Fruit fly (Drosophila melanogaster) whole organism, embryonic: ENCODE measurements around the gene Pex3.
A peak's percentile ranks its signal among the peaks of the same experiment; 100 is the strongest.

Experiments
- Adf1 ChIP-seq: fragments of 200-800 bp; sonication (Bioruptor generic); IDR thresholded peaks from 2 replicates; pipeline ENCODE4 v1.3.6; 2022; ENCODE audit warnings: missing biosample characterization, missing genetic modification characterization
- Blimp-1 ChIP-seq: fragments of 200-800 bp; sonication (Bioruptor generic); optimal IDR thresholded peaks from 3 replicates; lab custom pipeline; 2018; ENCODE audit warnings: missing biosample characterization, missing genetic modification characterization, mild to moderate bottlenecking, moderate library complexity, missing genetic modification reagents
- CG10147 ChIP-seq: fragments of 200-800 bp; sonication (Bioruptor generic); optimal IDR thresholded peaks from 2 replicates; lab custom pipeline; 2019; ENCODE audit warnings: missing biosample characterization, mild to moderate bottlenecking, missing genetic modification characterization, moderate library complexity
- CG11456 ChIP-seq: fragments of 200-800 bp; sonication (Bioruptor generic); IDR thresholded peaks from 3 replicates; pipeline ENCODE4 v1.3.6; 2022; ENCODE audit warnings: missing biosample characterization, missing genetic modification characterization
- CG12391 ChIP-seq: fragments of 200-800 bp; sonication (Bioruptor generic); optimal IDR thresholded peaks from 3 replicates; lab custom pipeline; 2018; ENCODE audit warnings: missing biosample characterization, mild to moderate bottlenecking, missing genetic modification characterization, moderate library complexity
- CG13894 ChIP-seq: fragments of 200-800 bp; sonication (Bioruptor generic); optimal IDR thresholded peaks from 3 replicates; lab custom pipeline; 2018; ENCODE audit warnings: missing biosample characterization, mild to moderate bottlenecking, missing genetic modification characterization, moderate library complexity
- CG14050 ChIP-seq: fragments of 200-800 bp; sonication (Bioruptor generic); IDR thresholded peaks from 3 replicates; pipeline ENCODE4 v1.3.6; 2022; ENCODE audit warnings: missing biosample characterization, missing genetic modification characterization
- CG14710 ChIP-seq: fragments of 200-800 bp; sonication (Bioruptor generic); optimal IDR thresholded peaks from 3 replicates; lab custom pipeline; 2019; ENCODE audit warnings: missing biosample characterization, mild to moderate bottlenecking, missing genetic modification characterization, moderate library complexity
- CG1603 ChIP-seq: fragments of 200-800 bp; sonication (Bioruptor generic); optimal IDR thresholded peaks from 2 replicates; lab custom pipeline; 2019; ENCODE audit warnings: missing biosample characterization, mild to moderate bottlenecking, missing genetic modification characterization, moderate library complexity
- CG16815 ChIP-seq: fragments of 200-800 bp; sonication (Bioruptor generic); optimal IDR thresholded peaks from 3 replicates; lab custom pipeline; 2017; ENCODE audit warnings: missing biosample characterization, mild to moderate bottlenecking, missing genetic modification characterization
- CG18011 ChIP-seq: fragments of 200-800 bp; sonication (Bioruptor generic); optimal IDR thresholded peaks from 2 replicates; lab custom pipeline; 2017; ENCODE audit warnings: missing biosample characterization, missing genetic modification characterization, mild to moderate bottlenecking, moderate library complexity, missing genotype
- CG2199 ChIP-seq: fragments of 200-800 bp; sonication (Bioruptor generic); IDR thresholded peaks from 3 replicates; pipeline ENCODE4 v1.3.6; 2022; ENCODE audit warnings: missing biosample characterization, missing genetic modification characterization
- CG30403 ChIP-seq: fragments of 200-800 bp; sonication (Bioruptor generic); optimal IDR thresholded peaks from 3 replicates; lab custom pipeline; 2016; ENCODE audit warnings: missing biosample characterization, missing genetic modification characterization
- CG32772 ChIP-seq: fragments of 200-800 bp; sonication (Bioruptor generic); IDR thresholded peaks from 2 replicates; pipeline ENCODE4 v1.3.6; 2022; ENCODE audit warnings: missing biosample characterization, missing genetic modification characterization
- CG6813 ChIP-seq: fragments of 200-800 bp; sonication (Bioruptor generic); optimal IDR thresholded peaks from 2 replicates; lab custom pipeline; 2017; ENCODE audit warnings: missing biosample characterization, missing genetic modification characterization, mild to moderate bottlenecking, moderate library complexity, missing genetic modification reagents
- CG6854 ChIP-seq: fragments of 200-800 bp; sonication (Bioruptor generic); optimal IDR thresholded peaks from 3 replicates; lab custom pipeline; 2017; ENCODE audit warnings: missing biosample characterization, mild to moderate bottlenecking, missing genetic modification characterization
- CG8359 ChIP-seq: fragments of 200-800 bp; sonication (Bioruptor generic); optimal IDR thresholded peaks from 2 replicates; lab custom pipeline; 2017; ENCODE audit warnings: missing biosample characterization, mild to moderate bottlenecking, missing genetic modification characterization, borderline replicate concordance
- CG8765 ChIP-seq: fragments of 200-800 bp; sonication (Bioruptor generic); IDR thresholded peaks from 2 replicates; pipeline ENCODE4 v1.3.6; 2022; ENCODE audit warnings: missing biosample characterization, missing genetic modification characterization
- CG8924 ChIP-seq: fragments of 200-800 bp; optimal IDR thresholded peaks from 3 replicates; lab custom pipeline; 2019; ENCODE audit warnings: missing biosample characterization, mild to moderate bottlenecking, missing genetic modification characterization, moderate library complexity
- CG9876 ChIP-seq: fragments of 200-800 bp; sonication (Bioruptor generic); optimal IDR thresholded peaks from 2 replicates; lab custom pipeline; 2016; ENCODE audit warnings: missing biosample characterization, missing genetic modification characterization
- CkIIα-i1 ChIP-seq: fragments of 200-800 bp; sonication (Bioruptor generic); IDR thresholded peaks from 2 replicates; pipeline ENCODE4 v1.3.6; 2022; ENCODE audit warnings: missing biosample characterization, missing genetic modification characterization
- HLH3B ChIP-seq: fragments of 200-800 bp; sonication (Bioruptor generic); IDR thresholded peaks from 2 replicates; pipeline ENCODE4 v1.3.6; 2022; ENCODE audit warnings: missing biosample characterization, missing genetic modification characterization
- Mad ChIP-seq: fragments of 200-800 bp; sonication (Bioruptor generic); optimal IDR thresholded peaks from 2 replicates; lab custom pipeline; 2016; ENCODE audit warnings: missing biosample characterization, missing genetic modification characterization
- Max ChIP-seq: fragments of 200-800 bp; sonication (Bioruptor generic); optimal IDR thresholded peaks from 2 replicates; lab custom pipeline; 2016; ENCODE audit warnings: missing biosample characterization, mild to moderate bottlenecking, missing genetic modification characterization
- NFAT ChIP-seq: fragments of 200-800 bp; sonication (Bioruptor generic); IDR thresholded peaks from 2 replicates; pipeline ENCODE4 v1.3.6; 2022; ENCODE audit warnings: missing biosample characterization, missing genetic modification characterization
- NK7.1 ChIP-seq: fragments of 200-800 bp; sonication (Bioruptor generic); optimal IDR thresholded peaks from 3 replicates; lab custom pipeline; 2016; ENCODE audit warnings: missing biosample characterization, missing genetic modification characterization
- Opbp ChIP-seq: fragments of 200-800 bp; sonication (Bioruptor generic); IDR thresholded peaks from 3 replicates; pipeline ENCODE4 v1.3.6; 2022; ENCODE audit warnings: missing biosample characterization, missing genetic modification characterization; ENCODE audit not compliant: partially characterized antibody
- Spps ChIP-seq: fragments of 200-800 bp; sonication (Bioruptor generic); optimal IDR thresholded peaks from 2 replicates; lab custom pipeline; 2018; ENCODE audit warnings: missing biosample characterization, mild to moderate bottlenecking, missing genetic modification characterization
- Taf1 ChIP-seq: fragments of 200-800 bp; sonication (Bioruptor generic); IDR thresholded peaks from 2 replicates; pipeline ENCODE4 v1.3.6; 2022; ENCODE audit warnings: missing biosample characterization, missing genetic modification characterization
- ara ChIP-seq: fragments of 200-800 bp; sonication (Bioruptor generic); IDR thresholded peaks from 2 replicates; pipeline ENCODE4 v1.3.6; 2022; ENCODE audit warnings: missing biosample characterization, missing genetic modification characterization
- bcd ChIP-seq: fragments of 200-800 bp; sonication (Bioruptor generic); optimal IDR thresholded peaks from 2 replicates; lab custom pipeline; 2017; ENCODE audit warnings: missing biosample characterization, mild to moderate bottlenecking, missing genetic modification characterization
- btn ChIP-seq: fragments of 200-800 bp; sonication (Bioruptor generic); optimal IDR thresholded peaks from 2 replicates; lab custom pipeline; 2016; ENCODE audit warnings: missing biosample characterization, missing genetic modification characterization
- cad ChIP-seq: fragments of >200 bp; optimal IDR thresholded peaks from 2 replicates; lab custom pipeline; 2017; ENCODE audit warnings: missing biosample characterization, missing genetic modification characterization
- corto ChIP-seq: fragments of 200-800 bp; sonication (Bioruptor generic); optimal IDR thresholded peaks from 2 replicates; lab custom pipeline; 2016; ENCODE audit warnings: missing biosample characterization, mild to moderate bottlenecking, missing genetic modification characterization, moderate library complexity
- eve ChIP-seq, 2 experiments: fragments of >200 bp; optimal IDR thresholded peaks; 2 replicates each; lab custom pipeline; 2017; ENCODE audit warnings: missing biosample characterization in 2 of 2, missing genetic modification characterization in 2 of 2
- eyg ChIP-seq: fragments of 200-800 bp; sonication (Bioruptor generic); optimal IDR thresholded peaks from 3 replicates; lab custom pipeline; 2016; ENCODE audit warnings: missing biosample characterization, missing genetic modification characterization
- grn ChIP-seq: fragments of 200-800 bp; sonication (Bioruptor generic); optimal IDR thresholded peaks from 3 replicates; lab custom pipeline; 2017; ENCODE audit warnings: missing biosample characterization, missing genetic modification characterization
- gsb ChIP-seq: fragments of 200-800 bp; sonication (Bioruptor generic); IDR thresholded peaks from 2 replicates; pipeline ENCODE4 v1.3.6; 2022; ENCODE audit warnings: missing biosample characterization, missing genetic modification characterization
- hb ChIP-seq: fragments of 200-800 bp; sonication (Bioruptor generic); IDR thresholded peaks from 3 replicates; pipeline ENCODE4 v1.3.6; 2022; ENCODE audit warnings: missing biosample characterization, missing genetic modification characterization; ENCODE audit not compliant: partially characterized antibody
- knrl ChIP-seq: fragments of 200-800 bp; sonication (Bioruptor generic); IDR thresholded peaks from 3 replicates; pipeline ENCODE4 v1.3.6; 2022; ENCODE audit warnings: missing biosample characterization, missing genetic modification characterization; ENCODE audit not compliant: partially characterized antibody
- peb ChIP-seq: fragments of 200-800 bp; sonication (Bioruptor generic); IDR thresholded peaks from 2 replicates; pipeline ENCODE4 v1.3.6; 2022; ENCODE audit warnings: missing biosample characterization, missing genetic modification characterization
- pita ChIP-seq: fragments of 200-800 bp; sonication (Bioruptor generic); optimal IDR thresholded peaks from 2 replicates; lab custom pipeline; 2017; ENCODE audit warnings: missing biosample characterization, mild to moderate bottlenecking, missing genetic modification characterization
- pnt ChIP-seq: fragments of 200-800 bp; sonication (Bioruptor generic); optimal IDR thresholded peaks from 3 replicates; lab custom pipeline; 2016; ENCODE audit warnings: missing biosample characterization, missing genetic modification characterization
- row ChIP-seq: fragments of 200-800 bp; sonication (Bioruptor generic); IDR thresholded peaks from 3 replicates; pipeline ENCODE4 v1.3.6; 2022; ENCODE audit warnings: missing biosample characterization, missing genetic modification characterization
- seq ChIP-seq: fragments of 200-800 bp; sonication (Bioruptor generic); IDR thresholded peaks from 2 replicates; pipeline ENCODE4 v1.3.6; 2022; ENCODE audit warnings: missing biosample characterization, missing genetic modification characterization
- stc ChIP-seq: fragments of 200-800 bp; sonication (Bioruptor generic); IDR thresholded peaks from 2 replicates; pipeline ENCODE4 v1.3.6; 2022; ENCODE audit warnings: missing biosample characterization, missing genetic modification characterization
- tio ChIP-seq: fragments of 200-800 bp; sonication (Bioruptor generic); optimal IDR thresholded peaks from 2 replicates; lab custom pipeline; 2017; ENCODE audit warnings: missing biosample characterization, missing genetic modification characterization, inconsistent platforms
- twi ChIP-seq: fragments of 200-800 bp; optimal IDR thresholded peaks from 2 replicates; lab custom pipeline; 2019; ENCODE audit warnings: missing biosample characterization, mild to moderate bottlenecking, missing genetic modification characterization, moderate library complexity
- tx ChIP-seq: fragments of 200-800 bp; sonication (Bioruptor generic); optimal IDR thresholded peaks from 2 replicates; lab custom pipeline; 2016; ENCODE audit warnings: missing biosample characterization, missing genetic modification characterization

Pex3 gene

DNA sequence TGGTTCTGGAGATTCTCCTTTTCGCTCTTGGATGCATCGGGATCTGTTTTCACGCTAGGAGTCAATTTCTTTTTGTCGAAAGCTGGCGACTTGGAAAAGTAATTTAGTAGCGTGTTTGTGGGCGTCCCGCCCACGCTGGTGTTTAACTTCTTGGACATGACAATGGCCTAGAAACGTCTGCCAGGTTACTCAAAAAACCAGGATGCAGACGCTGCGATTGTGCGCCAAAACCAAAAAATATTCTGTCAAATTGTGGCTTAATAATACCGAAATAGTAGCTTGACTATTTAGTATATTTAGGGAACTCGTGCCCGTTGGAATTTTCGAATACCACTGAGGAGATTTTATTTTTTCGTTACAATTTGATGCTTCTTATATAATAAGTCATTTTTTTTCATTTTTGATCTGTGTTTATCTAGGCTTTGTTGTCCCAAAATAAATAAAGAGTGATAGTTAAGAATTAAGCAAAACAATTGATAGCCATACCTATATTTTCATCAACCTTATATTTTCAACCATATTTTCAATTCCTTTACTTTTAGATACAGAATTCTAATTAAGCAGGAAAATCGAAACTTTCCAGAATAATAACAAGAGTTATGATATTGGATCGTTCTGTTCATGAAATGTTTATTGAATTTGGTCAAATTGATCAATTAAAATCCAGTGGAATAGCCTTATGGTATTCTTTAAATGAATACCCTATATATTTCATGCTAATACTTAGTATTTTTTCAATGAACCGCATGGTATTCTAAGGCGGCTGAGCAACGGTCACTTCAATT lies 14.4 kb downstream of the Pex3 start, which contains the start of the genes Msh6 and Prp31 (continued):
- peak; percentile 74 for TF ChIP-seq bcd (GFP tag; lab: Kevin White, UChicago)
- peak; percentile 74 for TF ChIP-seq CG8924 (tag; lab: Kevin White, UChicago)
- peak; percentile 40 for TF ChIP-seq CG32772
- no peak for TF ChIP-seq tio
- TF ChIP-seq Blimp-1 (GFP tag; lab: Kevin White, UChicago), result peak; percentile 54
- no peak for TF ChIP-seq CkIIα-i1
- peak; percentile 35 for TF ChIP-seq CG1603
- TF ChIP-seq CG10147 (GFP tag; lab: Kevin White, UChicago), result peak; percentile 69
- peak; percentile 80 for TF ChIP-seq CG30403 (GFP tag; lab: Kevin White, UChicago)
- peak; percentile 87 for TF ChIP-seq CG12391 (tag; lab: Kevin White, UChicago)
- TF ChIP-seq cad (GFP tag; lab: Kevin White, UChicago), result no peak
- no peak for TF ChIP-seq CG18011 (GFP tag; lab: Kevin White, UChicago)
- TF ChIP-seq CG6813 (GFP tag; lab: Kevin White, UChicago), result no peak
- no peak for TF ChIP-seq CG6854 (GFP tag; lab: Kevin White, UChicago)
- no peak for TF ChIP-seq gsb
- no peak for TF ChIP-seq Opbp (GFP tag; lab: Robert Waterston, UW)
- no peak for TF ChIP-seq grn (GFP tag; lab: Kevin White, UChicago)
- peak; percentile 39 for TF ChIP-seq pnt (GFP tag; lab: Kevin White, UChicago)
- TF ChIP-seq CG16815 (GFP tag; lab: Kevin White, UChicago), result peak; percentile 74
- no peak for TF ChIP-seq NK7.1 (GFP tag; lab: Kevin White, UChicago)
- peak; percentile 82 for TF ChIP-seq row
- TF ChIP-seq CG8359 (GFP tag; lab: Kevin White, UChicago), result no peak
- peak; percentile 47 for TF ChIP-seq Spps (tag; lab: Kevin White, UChicago)
- no peak for TF ChIP-seq Adf1 (GFP tag; lab: Robert Waterston, UW)
- no peak for TF ChIP-seq eyg (GFP tag; lab: Kevin White, UChicago)
- TF ChIP-seq Taf1 (GFP tag; lab: Robert Waterston, UW), result no peak
- no peak for TF ChIP-seq hb (GFP tag; lab: Robert Waterston, UW)
- no peak for TF ChIP-seq eve (GFP tag; optimal IDR thresholded peaks at IDR 0.05; lab: Kevin White, UChicago)
- peak; percentile 72 for TF ChIP-seq twi (tag; lab: Kevin White, UChicago)
- TF ChIP-seq peb, result no peak
- no peak for TF ChIP-seq CG8765 (GFP tag; lab: Robert Waterston, UW)
- no peak for TF ChIP-seq CG11456 (GFP tag; lab: Robert Waterston, UW)
- peak; percentile 40 for TF ChIP-seq CG9876 (GFP tag; lab: Kevin White, UChicago)
- no peak for TF ChIP-seq pita (GFP tag; lab: Kevin White, UChicago)
- TF ChIP-seq CG14710 (tag; lab: Kevin White, UChicago), result peak; percentile 84
- 0 out of 2 replicates have a peak, but pooled peaks have one; percentile 33 for TF ChIP-seq seq (GFP tag; lab: Robert Waterston, UW)
- peak; percentile 66 for TF ChIP-seq tx (GFP tag; lab: Kevin White, UChicago)
- peak; percentile 6; the same call in 1 of the 2 replicates for TF ChIP-seq stc
- TF ChIP-seq Max (GFP tag; lab: Kevin White, UChicago), result peak; percentile 43
- TF ChIP-seq knrl (GFP tag; lab: Robert Waterston, UW), result no peak
- TF ChIP-seq HLH3B (GFP tag; lab: Robert Waterston, UW), result peak; percentile 60; the same call in 1 of the 2 replicates
- TF ChIP-seq CG13894 (tag; lab: Kevin White, UChicago), result no peak
- peak; percentile 23; the same call in 1 of the 2 replicates for TF ChIP-seq ara (GFP tag; lab: Robert Waterston, UW)
- TF ChIP-seq CG14050, result peak; percentile 45; the same call in 2 of the 3 replicates
- TF ChIP-seq NFAT (GFP tag; lab: Robert Waterston, UW), result peak; percentile 27; the same call in 1 of the 2 replicates
- TF ChIP-seq Mad (GFP tag; lab: Kevin White, UChicago), result no peak
- no peak for TF ChIP-seq corto (GFP tag; lab: Kevin White, UChicago)
- no peak for TF ChIP-seq CG2199 (GFP tag; lab: Robert Waterston, UW)
- TF ChIP-seq btn, result no peak
